Worm (Caenorhabditis elegans) whole organism, L4/young adult: Measurements from ENCODE around the gene tag-314.

Experiments
- W03F9.2 ChIP-seq: fragments of 150-350 bp; optimal IDR thresholded peaks from 2 replicates; lab custom pipeline; 2014; ENCODE audit warnings: missing biosample characterization, missing genetic modification characterization
- dao-5 ChIP-seq: sonication (generic microtip); optimal IDR thresholded peaks from 2 replicates; lab custom pipeline; 2016; ENCODE audit warnings: missing genotype, missing genetic modification characterization, moderate library complexity, missing compliant biosample characterization
- him-1 ChIP-seq: sonication (generic microtip); optimal IDR thresholded peaks from 2 replicates; lab custom pipeline; 2016; ENCODE audit warnings: missing genotype, missing genetic modification reagents, missing genetic modification characterization, missing compliant biosample characterization

DNA sequence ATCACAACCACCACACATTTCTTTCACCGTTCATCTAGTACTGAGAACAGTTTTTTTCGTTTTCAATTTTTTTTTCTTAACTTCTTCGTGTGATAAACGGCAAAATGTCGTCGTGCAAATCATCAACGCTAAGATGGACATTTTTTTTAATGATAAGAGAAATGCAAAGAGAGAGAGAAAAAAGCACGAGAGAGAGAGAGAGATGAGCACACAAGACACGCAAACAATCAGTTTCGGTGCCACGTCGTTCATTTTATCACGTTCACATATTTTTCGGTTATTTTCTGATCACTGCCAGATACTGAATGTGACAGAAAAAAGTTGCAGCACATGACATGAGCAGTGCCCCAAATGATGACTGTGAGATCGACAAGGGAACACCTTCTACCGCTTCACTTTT, 39.7 kb upstream of the tag-314 start, which contains the start of gene egl-9:
- TF ChIP-seq W03F9.2 (tag; lab: Kevin White, UChicago) (no peak), him-1 (tag; lab: Kevin White, UChicago) (no peak), dao-5 (no peak)
